Fruit fly (Drosophila melanogaster): Measurements from ENCODE around the gene bowl.

The bowl gene

dm6 chr2L:3748691-3749090 is 22.8 kb upstream of the bowl start (continued):
- TF ChIP-seq Meics (GFP tag; optimal IDR thresholded peaks at IDR 0.05) (peak; percentile 31), CG4854 (GFP tag; optimal IDR thresholded peaks at IDR 0.05) (no peak), Trl (optimal IDR thresholded peaks at IDR 0.05) (no peak), Trl (GFP tag; optimal IDR thresholded peaks at IDR 0.05) (peak; percentile 24), pan (optimal IDR thresholded peaks at IDR 0.05) (no peak), pan (GFP tag; optimal IDR thresholded peaks at IDR 0.05 in 1 of 2, IDR thresholded peaks at IDR 0.05 in 1 of 2) (peak in 1 of 2 experiments; percentile 44), grau (tag; optimal IDR thresholded peaks at IDR 0.05) (no peak), trh (GFP tag; optimal IDR thresholded peaks at IDR 0.05) (peak; percentile 2), CG12219 (GFP tag; optimal IDR thresholded peaks at IDR 0.05) (peak; percentile 31), CG1024 (GFP tag; IDR thresholded peaks at IDR 0.05) (0 out of 2 replicates have a peak, but pooled peaks have one; percentile 9), CG18619 (GFP tag; optimal IDR thresholded peaks at IDR 0.05) (peak; percentile 10), Ada2b (GFP tag; IDR thresholded peaks at IDR 0.05) (peak; percentile 11; the same call in 1 of the 2 replicates), CG5953 (GFP tag; IDR thresholded peaks at IDR 0.05) (no peak), CTCF (GFP tag; optimal IDR thresholded peaks at IDR 0.05) (peak; percentile 49), dati (GFP tag; IDR thresholded peaks at IDR 0.05) (no peak), CG8478 (optimal IDR thresholded peaks at IDR 0.05) (peak; percentile 33), CG4360 (GFP tag; IDR thresholded peaks at IDR 0.05) (no peak), CG10209 (GFP tag; optimal IDR thresholded peaks at IDR 0.05) (peak; percentile 3), ranshi (GFP tag; IDR thresholded peaks at IDR 0.05) (peak; percentile 21; the same call in 1 of the 2 replicates), CG4617 (GFP tag; optimal IDR thresholded peaks at IDR 0.05; ENCODE audit: borderline replicate concordance) (no peak), CG6854 (GFP tag; optimal IDR thresholded peaks at IDR 0.05) (peak; percentile 2), CG7271 (tag; optimal IDR thresholded peaks at IDR 0.05) (no peak), ase (GFP tag; IDR thresholded peaks at IDR 0.05) (no peak), CG3281 (GFP tag; optimal IDR thresholded peaks at IDR 0.05) (peak; percentile 22), HHEX (GFP tag; optimal IDR thresholded peaks at IDR 0.05) (peak; percentile 28), CG43689 (GFP tag; IDR thresholded peaks at IDR 0.05) (0 out of 2 replicates have a peak, but pooled peaks have one; percentile 22), Rx (GFP tag; IDR thresholded peaks at IDR 0.05) (no peak), Dip3 (GFP tag; optimal IDR thresholded peaks at IDR 0.05) (peak; percentile 19), fd3F (GFP tag; optimal IDR thresholded peaks at IDR 0.05) (no peak), Nf-YB (GFP tag; optimal IDR thresholded peaks at IDR 0.05) (no peak), CG11085 (GFP tag; IDR thresholded peaks at IDR 0.05) (no peak), Antp (GFP tag; optimal IDR thresholded peaks at IDR 0.05) (no peak), nom (GFP tag; optimal IDR thresholded peaks at IDR 0.05) (no peak), Drgx (GFP tag; IDR thresholded peaks at IDR 0.05) (no peak), CG13296 (GFP tag; optimal IDR thresholded peaks at IDR 0.05) (peak; percentile 16), peb (GFP tag; IDR thresholded peaks at IDR 0.05) (no peak), trem (tag; optimal IDR thresholded peaks at IDR 0.05) (no peak), PHDP (tag; optimal IDR thresholded peaks at IDR 0.05) (peak; percentile 40), Hmr (GFP tag; optimal IDR thresholded peaks at IDR 0.05) (peak; percentile 41), CG13424 (tag; optimal IDR thresholded peaks at IDR 0.05) (peak; percentile 2), shn (GFP tag; optimal IDR thresholded peaks at IDR 0.05) (no peak), CG7839 (tag; optimal IDR thresholded peaks at IDR 0.05) (peak; percentile 34), Med (GFP tag) (peak; percentile 94), zen2 (GFP tag; IDR thresholded peaks at IDR 0.05; ENCODE audit: partially characterized antibody) (no peak), bab2 (GFP tag; optimal IDR thresholded peaks at IDR 0.05) (no peak), Asciz (GFP tag; optimal IDR thresholded peaks at IDR 0.05) (peak; percentile 18), her (GFP tag; optimal IDR thresholded peaks at IDR 0.05) (no peak), CG32532 (GFP tag; IDR thresholded peaks at IDR 0.05) (peak; percentile 58; the same call in 1 of the 2 replicates), fru (optimal IDR thresholded peaks at IDR 0.05) (no peak), Usf (GFP tag; optimal IDR thresholded peaks at IDR 0.05) (no peak), CG1603 (tag; optimal IDR thresholded peaks at IDR 0.05) (peak; percentile 29), bsh (GFP tag; optimal IDR thresholded peaks at IDR 0.05) (no peak), Ssrp (tag; optimal IDR thresholded peaks at IDR 0.05) (no peak)

Data from whole organism, embryonic.